Worm (Caenorhabditis elegans) whole organism, young adult: Measurements from ENCODE around the gene ZK856.5.

Experiments
- B0035.1 ChIP-seq: sonication (generic microtip); optimal IDR thresholded peaks from 2 replicates; lab custom pipeline; 2016; ENCODE audit warnings: missing genetic modification characterization, mild to moderate bottlenecking, missing compliant biosample characterization, missing genotype, missing genetic modification reagents
- B0336.3 ChIP-seq: fragments of 200-800 bp; sonication (Bioruptor generic); IDR thresholded peaks from 2 replicates; pipeline ENCODE4 v1.3.6; 2022; ENCODE audit warnings: missing genetic modification characterization, missing compliant biosample characterization
- D2030.7 ChIP-seq: fragments of 200-800 bp; sonication (Bioruptor generic); IDR thresholded peaks from 2 replicates; pipeline ENCODE4 v1.3.6; 2022; ENCODE audit warnings: missing genetic modification reagents, missing genetic modification characterization, missing compliant biosample characterization
- ama-1 ChIP-seq, 3 experiments: fragments of 150-350 bp in 1 of 3; sonication (generic microtip) in 2 of 3; optimal IDR thresholded peaks; 2 replicates each; lab custom pipeline; 2014 to 2018; ENCODE audit warnings: missing biosample characterization in 2 of 3, missing genetic modification characterization in 2 of 3, missing genetic modification reagents in 2 of 3
- ccch-3 ChIP-seq: fragments of 200-800 bp; sonication (Bioruptor generic); optimal IDR thresholded peaks from 2 replicates; lab custom pipeline; 2018; ENCODE audit warnings: mild to moderate bottlenecking, missing genetic modification characterization, missing compliant biosample characterization
- ceh-27 ChIP-seq: fragments of 200-800 bp; sonication (Bioruptor generic); optimal IDR thresholded peaks from 2 replicates; lab custom pipeline; 2018; ENCODE audit warnings: mild to moderate bottlenecking, missing genetic modification characterization, moderate library complexity, missing compliant biosample characterization
- dpff-1 ChIP-seq: sonication (generic microtip); optimal IDR thresholded peaks from 2 replicates; lab custom pipeline; 2017; ENCODE audit warnings: mild to moderate bottlenecking, missing genetic modification characterization, missing compliant biosample characterization
- dpl-1 ChIP-seq: fragments of 150-350 bp; optimal IDR thresholded peaks from 2 replicates; lab custom pipeline; 2014; ENCODE audit warnings: missing biosample characterization, missing genetic modification reagents, missing genetic modification characterization
- efl-1 ChIP-seq: fragments of 150-350 bp; optimal IDR thresholded peaks from 2 replicates; lab custom pipeline; 2014; ENCODE audit warnings: missing biosample characterization, missing genetic modification reagents, missing genetic modification characterization
- gei-17 ChIP-seq: fragments of 200-800 bp; sonication (Bioruptor generic); optimal IDR thresholded peaks from 2 replicates; lab custom pipeline; 2018; ENCODE audit warnings: mild to moderate bottlenecking, missing genetic modification characterization, missing compliant biosample characterization
- him-1 ChIP-seq: sonication (generic microtip); optimal IDR thresholded peaks from 2 replicates; lab custom pipeline; 2016; ENCODE audit warnings: missing genotype, missing genetic modification reagents, missing genetic modification characterization, missing compliant biosample characterization
- snpc-3.4 ChIP-seq: sonication (generic microtip); optimal IDR thresholded peaks from 2 replicates; lab custom pipeline; 2017; ENCODE audit warnings: missing genetic modification characterization, mild to moderate bottlenecking, missing compliant biosample characterization, antibody characterized with exemption, moderate library complexity, missing genotype, missing genetic modification reagents
- unc-62 ChIP-seq: fragments of 150-350 bp; optimal IDR thresholded peaks from 2 replicates; lab custom pipeline; 2014; ENCODE audit warnings: missing biosample characterization, missing genetic modification reagents, missing genetic modification characterization

- TF ChIP-seq dpl-1 (GFP tag; lab: Kevin White, UChicago): no peak
- TF ChIP-seq efl-1 (GFP tag; lab: Kevin White, UChicago): no peak
- no peak for TF ChIP-seq unc-62
- TF ChIP-seq ceh-27 (GFP tag; lab: Kevin White, UChicago): no peak
- no peak for TF ChIP-seq D2030.7 (GFP tag; lab: Robert Waterston, UW)
- no peak for TF ChIP-seq B0336.3 (GFP tag; lab: Robert Waterston, UW)
- no peak for TF ChIP-seq dpff-1 (tag; lab: Kevin White, UChicago)
- TF ChIP-seq snpc-3.4 (tag; lab: Kevin White, UChicago): no peak
- TF ChIP-seq him-1 (tag; lab: Kevin White, UChicago): no peak
- TF ChIP-seq ccch-3 (GFP tag; lab: Kevin White, UChicago): no peak
- TF ChIP-seq ama-1 (optimal IDR thresholded peaks at IDR 0.05; lab: Kevin White, UChicago): no peak
- TF ChIP-seq ama-1 (GFP tag; optimal IDR thresholded peaks at IDR 0.05; lab: Kevin White, UChicago): no peak
- no peak for TF ChIP-seq gei-17 (GFP tag; lab: Kevin White, UChicago)
- no peak for TF ChIP-seq B0035.1 (tag; lab: Kevin White, UChicago)
Measured at ce11 chrV:10145653-10146052, 44.3 kb downstream of the ZK856.5 start, which contains the start of gene C51E3.9.
